Worm (Caenorhabditis elegans): ENCODE measurements around the gene D2024.5.

DNA sequence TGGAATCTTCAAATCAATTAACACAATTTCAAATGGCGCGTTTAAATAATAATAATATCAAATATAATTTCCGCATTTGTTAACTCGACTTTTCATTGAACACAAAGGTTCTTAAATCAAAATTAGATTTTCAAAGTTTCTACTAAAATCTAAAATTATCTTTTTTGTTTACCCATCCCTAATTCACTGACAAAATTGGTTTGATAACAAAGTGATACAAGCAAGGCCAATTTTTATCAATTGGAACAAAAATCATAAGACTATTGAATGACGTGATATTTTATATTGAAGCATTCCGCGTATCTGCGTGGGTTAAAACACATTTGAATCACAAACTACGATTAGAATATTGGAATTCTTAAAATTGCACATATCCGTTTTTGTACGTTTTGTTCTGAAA, 37.7 kb downstream of the D2024.5 start:
- no peak for TF ChIP-seq hlh-8 (tag; optimal IDR thresholded peaks at IDR 0.05)
- no peak for TF ChIP-seq syd-9 (tag; optimal IDR thresholded peaks at IDR 0.05)
- TF ChIP-seq dve-1 (tag; optimal IDR thresholded peaks at IDR 0.05) = no peak
- TF ChIP-seq ceh-24 (tag; optimal IDR thresholded peaks at IDR 0.05) = no peak
- no peak for TF ChIP-seq nfya-1 (tag; optimal IDR thresholded peaks at IDR 0.05)
- no peak for TF ChIP-seq npax-4 (tag; optimal IDR thresholded peaks at IDR 0.05)
- TF ChIP-seq fkh-10 (GFP tag; optimal IDR thresholded peaks at IDR 0.05) = no peak
- no peak for TF ChIP-seq pha-4 (tag; optimal IDR thresholded peaks at IDR 0.05)
- TF ChIP-seq zip-5 (tag; optimal IDR thresholded peaks at IDR 0.05) = no peak
- no peak for TF ChIP-seq hlh-13 (GFP tag; optimal IDR thresholded peaks at IDR 0.05)
- no peak for TF ChIP-seq lim-6 (tag; optimal IDR thresholded peaks at IDR 0.05)
- TF ChIP-seq dmd-4 (tag; optimal IDR thresholded peaks at IDR 0.05; ENCODE audit: borderline replicate concordance) = no peak
- no peak for TF ChIP-seq C38D4.7 (GFP tag; optimal IDR thresholded peaks at IDR 0.05)
